Fruit fly (Drosophila melanogaster) S2 (cell line): Measurements from ENCODE around the gene CG13449.

Experiments
- CG8478 ChIP-seq: fragments of >200 bp; optimal IDR thresholded peaks from 2 replicates; lab custom pipeline; 2018
- CTCF ChIP-seq, 2 experiments: fragments of >200 bp; optimal IDR thresholded peaks; 2 replicates each; lab custom pipeline; 2018

DNA sequence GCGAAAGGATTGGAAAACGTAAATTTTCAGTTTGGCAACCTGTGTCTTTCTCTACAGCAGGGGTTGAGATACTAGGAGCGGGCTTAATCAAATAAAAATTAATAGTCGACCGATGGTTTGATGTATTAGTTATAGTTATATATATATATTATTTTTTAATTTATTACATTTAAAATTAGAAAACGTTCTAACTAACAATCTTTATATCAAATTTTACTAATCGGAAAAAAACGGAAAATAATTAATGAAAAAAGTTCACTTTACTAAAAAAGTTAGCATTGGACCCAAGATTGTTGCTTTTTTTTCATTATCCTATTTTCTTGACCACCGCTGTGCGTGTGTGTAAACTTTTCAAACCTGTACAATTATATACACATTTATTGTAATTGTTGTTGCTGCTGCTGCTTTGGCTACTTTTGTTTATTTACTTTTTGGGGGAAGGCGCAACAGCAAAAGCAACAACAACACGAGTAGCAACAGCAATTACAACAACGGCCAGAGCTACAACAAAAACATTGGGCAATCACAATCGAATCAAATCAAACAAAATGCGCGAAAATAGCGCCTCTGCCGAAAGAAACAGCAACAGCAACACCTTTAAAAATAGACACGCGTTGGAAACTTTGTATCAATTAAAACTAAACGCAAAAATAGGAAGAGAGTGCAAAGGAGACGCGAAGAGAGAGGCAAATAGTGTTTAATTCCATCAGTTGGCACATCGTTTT, 19.9 kb downstream of the CG13449 start:
- TF ChIP-seq CG8478, result no peak
- no peak for TF ChIP-seq CTCF (optimal IDR thresholded peaks at IDR 0.05; lab: Kevin White, UChicago)
